Fruit fly (Drosophila melanogaster) whole organism, prepupa: ENCODE data around the gene Hand.

Experiments used
- Blimp-1 ChIP-seq: fragments of 200-800 bp; sonication (Bioruptor generic); optimal IDR thresholded peaks from 3 replicates; lab custom pipeline; 2017; ENCODE audit warnings: missing biosample characterization, missing genetic modification characterization, mild to moderate bottlenecking, moderate library complexity, missing genetic modification reagents
- CG10631 ChIP-seq: fragments of 200-800 bp; sonication (Bioruptor generic); optimal IDR thresholded peaks from 2 replicates; lab custom pipeline; 2016; ENCODE audit warnings: missing biosample characterization, missing genetic modification characterization
- CG10669 ChIP-seq: fragments of 200-800 bp; sonication (Bioruptor generic); optimal IDR thresholded peaks from 3 replicates; lab custom pipeline; 2018; ENCODE audit warnings: missing biosample characterization, mild to moderate bottlenecking, missing genetic modification characterization, moderate library complexity
- CG11294 ChIP-seq: fragments of 200-800 bp; sonication (Bioruptor generic); IDR thresholded peaks from 2 replicates; pipeline ENCODE4 v1.3.6; 2022; ENCODE audit warnings: missing biosample characterization, missing genetic modification characterization
- CG11902 ChIP-seq: fragments of 200-800 bp; sonication (Bioruptor generic); optimal IDR thresholded peaks from 3 replicates; lab custom pipeline; 2016; ENCODE audit warnings: missing biosample characterization, missing genetic modification characterization
- CG15336 ChIP-seq: fragments of 200-800 bp; sonication (Bioruptor generic); IDR thresholded peaks from 2 replicates; pipeline ENCODE4 v1.3.6; 2022; ENCODE audit warnings: missing biosample characterization, missing genetic modification characterization
- CG1621 ChIP-seq: fragments of 200-800 bp; sonication (Bioruptor generic); optimal IDR thresholded peaks from 3 replicates; lab custom pipeline; 2018; ENCODE audit warnings: missing biosample characterization, mild to moderate bottlenecking, missing genetic modification characterization
- CG16779 ChIP-seq: fragments of 200-800 bp; sonication (Bioruptor generic); optimal IDR thresholded peaks from 3 replicates; lab custom pipeline; 2017; ENCODE audit warnings: missing biosample characterization, mild to moderate bottlenecking, missing genetic modification characterization
- CG3032 ChIP-seq: fragments of 200-800 bp; optimal IDR thresholded peaks from 2 replicates; lab custom pipeline; 2019; ENCODE audit warnings: missing biosample characterization, mild to moderate bottlenecking, missing genetic modification characterization, moderate library complexity
- CG31627 ChIP-seq: fragments of 200-800 bp; sonication (Bioruptor generic); optimal IDR thresholded peaks from 3 replicates; lab custom pipeline; 2016; ENCODE audit warnings: missing biosample characterization, missing genetic modification characterization
- CG32006 ChIP-seq: fragments of 200-800 bp; sonication (Bioruptor generic); optimal IDR thresholded peaks from 3 replicates; lab custom pipeline; 2017; ENCODE audit warnings: missing biosample characterization, mild to moderate bottlenecking, missing genetic modification characterization
- CG34406 ChIP-seq: fragments of 200-800 bp; sonication (Bioruptor generic); optimal IDR thresholded peaks from 3 replicates; lab custom pipeline; 2016; ENCODE audit warnings: missing biosample characterization, missing genetic modification characterization
- CG3919 ChIP-seq: fragments of 200-800 bp; sonication (Bioruptor generic); optimal IDR thresholded peaks from 3 replicates; lab custom pipeline; 2016; ENCODE audit warnings: missing biosample characterization, missing genetic modification characterization
- CG4318 ChIP-seq: fragments of 200-800 bp; sonication (Bioruptor generic); optimal IDR thresholded peaks from 3 replicates; lab custom pipeline; 2017; ENCODE audit warnings: missing biosample characterization, mild to moderate bottlenecking, missing genetic modification characterization
- CG6163 ChIP-seq: fragments of 200-800 bp; sonication (Bioruptor generic); IDR thresholded peaks from 3 replicates; pipeline ENCODE4 v1.3.6; 2022; ENCODE audit warnings: missing biosample characterization, missing genetic modification characterization
- CG6792 ChIP-seq: fragments of 200-800 bp; sonication (Bioruptor generic); optimal IDR thresholded peaks from 3 replicates; lab custom pipeline; 2016; ENCODE audit warnings: missing biosample characterization, missing genetic modification characterization
- CG6854 ChIP-seq: fragments of 200-800 bp; sonication (Bioruptor generic); optimal IDR thresholded peaks from 2 replicates; lab custom pipeline; 2017; ENCODE audit warnings: missing biosample characterization, mild to moderate bottlenecking, missing genetic modification characterization
- CG8119 ChIP-seq: fragments of 200-800 bp; sonication (Bioruptor generic); IDR thresholded peaks from 3 replicates; pipeline ENCODE4 v1.3.6; 2022; ENCODE audit warnings: missing biosample characterization, missing genetic modification characterization
- CG8632 ChIP-seq: fragments of 200-800 bp; sonication (Bioruptor generic); optimal IDR thresholded peaks from 3 replicates; lab custom pipeline; 2016; ENCODE audit warnings: missing biosample characterization, missing genetic modification characterization
- CG9139 ChIP-seq: fragments of 200-800 bp; sonication (Bioruptor generic); optimal IDR thresholded peaks from 3 replicates; lab custom pipeline; 2017; ENCODE audit warnings: missing biosample characterization, mild to moderate bottlenecking, missing genetic modification characterization
- Eip75B ChIP-seq: fragments of 200-800 bp; sonication (Bioruptor generic); optimal IDR thresholded peaks from 3 replicates; lab custom pipeline; 2016; ENCODE audit warnings: missing biosample characterization, missing genetic modification characterization
- Eip78C ChIP-seq: fragments of 200-800 bp; sonication (Bioruptor generic); peaks from one replicate; lab custom pipeline; 2016; ENCODE audit warnings: missing biosample characterization, missing genetic modification characterization
- Eip93F ChIP-seq: fragments of 200-800 bp; sonication (Bioruptor generic); optimal IDR thresholded peaks from 2 replicates; lab custom pipeline; 2016; ENCODE audit warnings: missing biosample characterization, mild to moderate bottlenecking, missing genetic modification characterization
- Ets21C ChIP-seq: fragments of 200-800 bp; sonication (Bioruptor generic); optimal IDR thresholded peaks from 3 replicates; lab custom pipeline; 2016; ENCODE audit warnings: missing biosample characterization, missing genetic modification characterization
- Ets96B ChIP-seq: fragments of 200-800 bp; optimal IDR thresholded peaks from 2 replicates; lab custom pipeline; 2019; ENCODE audit warnings: missing biosample characterization, mild to moderate bottlenecking, missing genetic modification characterization, moderate library complexity
- Hr38 ChIP-seq: sonication (Bioruptor generic); optimal IDR thresholded peaks from 2 replicates; lab custom pipeline; 2016; ENCODE audit warnings: missing biosample characterization, missing genetic modification characterization
- Hr39 ChIP-seq: fragments of 200-800 bp; sonication (Bioruptor generic); optimal IDR thresholded peaks from 2 replicates; lab custom pipeline; 2016; ENCODE audit warnings: missing biosample characterization, missing genetic modification characterization
- Hr4 ChIP-seq: fragments of 200-800 bp; sonication (Bioruptor generic); optimal IDR thresholded peaks from 3 replicates; lab custom pipeline; 2016; ENCODE audit warnings: missing biosample characterization, missing genetic modification characterization
- Lpt ChIP-seq: fragments of 200-800 bp; sonication (Bioruptor generic); optimal IDR thresholded peaks from 3 replicates; lab custom pipeline; 2016; ENCODE audit warnings: missing biosample characterization, missing genetic modification characterization
- OdsH ChIP-seq: fragments of 200-800 bp; sonication (Bioruptor generic); optimal IDR thresholded peaks from 3 replicates; lab custom pipeline; 2016; ENCODE audit warnings: missing biosample characterization, missing genetic modification characterization
- Smox ChIP-seq: fragments of 200-800 bp; sonication (Bioruptor generic); optimal IDR thresholded peaks from 3 replicates; lab custom pipeline; 2016; ENCODE audit warnings: missing biosample characterization, missing genetic modification characterization
- Sox102F ChIP-seq: fragments of 200-800 bp; sonication (Bioruptor generic); optimal IDR thresholded peaks from 2 replicates; lab custom pipeline; 2016; ENCODE audit warnings: missing biosample characterization, mild to moderate bottlenecking, missing genetic modification characterization
- Sox14 ChIP-seq: fragments of 200-800 bp; sonication (Bioruptor generic); optimal IDR thresholded peaks from 3 replicates; lab custom pipeline; 2016; ENCODE audit warnings: missing biosample characterization, missing genetic modification characterization
- Sox15 ChIP-seq: fragments of 200-800 bp; sonication (Bioruptor generic); optimal IDR thresholded peaks from 3 replicates; lab custom pipeline; 2016; ENCODE audit warnings: missing biosample characterization, missing genetic modification characterization
- achi ChIP-seq: fragments of 200-800 bp; sonication (Bioruptor generic); optimal IDR thresholded peaks from 3 replicates; lab custom pipeline; 2016; ENCODE audit warnings: missing biosample characterization, missing genetic modification characterization
- acj6 ChIP-seq: fragments of 200-800 bp; sonication (Bioruptor generic); optimal IDR thresholded peaks from 3 replicates; lab custom pipeline; 2016; ENCODE audit warnings: missing biosample characterization, missing genetic modification characterization
- cyc ChIP-seq: fragments of 200-800 bp; sonication (Bioruptor generic); optimal IDR thresholded peaks from 3 replicates; lab custom pipeline; 2016; ENCODE audit warnings: missing biosample characterization, missing genetic modification characterization
- dac ChIP-seq: fragments of 200-800 bp; sonication (Bioruptor generic); optimal IDR thresholded peaks from 2 replicates; lab custom pipeline; 2017; ENCODE audit warnings: missing biosample characterization, mild to moderate bottlenecking, missing genetic modification characterization
- dsx ChIP-seq: fragments of 200-800 bp; optimal IDR thresholded peaks from 3 replicates; lab custom pipeline; 2019; ENCODE audit warnings: missing biosample characterization, mild to moderate bottlenecking, missing genetic modification characterization, moderate library complexity; ENCODE audit not compliant: poor library complexity, severe bottlenecking
- eg ChIP-seq: fragments of 200-800 bp; sonication (Bioruptor generic); IDR thresholded peaks from 3 replicates; pipeline ENCODE4 v1.3.6; 2022; ENCODE audit warnings: missing biosample characterization, missing genetic modification characterization
- esn ChIP-seq: fragments of 200-800 bp; sonication (Bioruptor generic); optimal IDR thresholded peaks from 2 replicates; lab custom pipeline; 2016; ENCODE audit warnings: missing biosample characterization, mild to moderate bottlenecking, missing genetic modification characterization, moderate library complexity
- fd59A ChIP-seq: fragments of 200-800 bp; sonication (Bioruptor generic); optimal IDR thresholded peaks from 2 replicates; lab custom pipeline; 2017; ENCODE audit warnings: missing biosample characterization, mild to moderate bottlenecking, missing genetic modification characterization, missing genetic modification reagents
- fd85E ChIP-seq: fragments of 200-800 bp; sonication (Bioruptor generic); optimal IDR thresholded peaks from 3 replicates; lab custom pipeline; 2016; ENCODE audit warnings: missing biosample characterization, missing genetic modification characterization
- fkh ChIP-seq: fragments of 200-800 bp; sonication (Bioruptor generic); optimal IDR thresholded peaks from 3 replicates; lab custom pipeline; 2017; ENCODE audit warnings: missing biosample characterization, mild to moderate bottlenecking, missing genetic modification characterization, moderate library complexity
- lz ChIP-seq: fragments of 200-800 bp; sonication (Bioruptor generic); optimal IDR thresholded peaks from 3 replicates; lab custom pipeline; 2016; ENCODE audit warnings: missing biosample characterization, missing genetic modification characterization
- net ChIP-seq: fragments of 200-800 bp; sonication (Bioruptor generic); optimal IDR thresholded peaks from 3 replicates; lab custom pipeline; 2016; ENCODE audit warnings: missing biosample characterization, missing genetic modification characterization
- pdm3 ChIP-seq: fragments of 200-800 bp; sonication (Bioruptor generic); optimal IDR thresholded peaks from 3 replicates; lab custom pipeline; 2016; ENCODE audit warnings: missing biosample characterization, missing genetic modification characterization
- salr ChIP-seq, 2 experiments: fragments of 200-800 bp; sonication (Bioruptor generic); optimal IDR thresholded peaks; 3 replicates each; lab custom pipeline; 2016 to 2018; ENCODE audit warnings: missing biosample characterization in 2 of 2, missing genetic modification characterization in 2 of 2, mild to moderate bottlenecking in 1 of 2
- spab ChIP-seq: fragments of 200-800 bp; sonication (Bioruptor generic); optimal IDR thresholded peaks from 2 replicates; lab custom pipeline; 2017; ENCODE audit warnings: missing biosample characterization, mild to moderate bottlenecking, missing genetic modification characterization, missing genetic modification reagents
- ss ChIP-seq, 2 experiments: fragments of 200-800 bp; sonication (Bioruptor generic); optimal IDR thresholded peaks; 2 replicates in 1 of 2; 3 replicates in 1 of 2; lab custom pipeline; 2017 to 2018; ENCODE audit warnings: mild to moderate bottlenecking in 2 of 2, missing biosample characterization in 2 of 2, missing genetic modification characterization in 2 of 2, moderate library complexity in 1 of 2
- svp ChIP-seq: fragments of 200-800 bp; sonication (Bioruptor generic); peaks from one replicate; lab custom pipeline; 2016; ENCODE audit warnings: missing biosample characterization, missing genetic modification characterization
- topi ChIP-seq: fragments of 200-800 bp; sonication (Bioruptor generic); optimal IDR thresholded peaks from 3 replicates; lab custom pipeline; 2016; ENCODE audit warnings: missing biosample characterization, missing genetic modification characterization

Gene Hand

DNA sequence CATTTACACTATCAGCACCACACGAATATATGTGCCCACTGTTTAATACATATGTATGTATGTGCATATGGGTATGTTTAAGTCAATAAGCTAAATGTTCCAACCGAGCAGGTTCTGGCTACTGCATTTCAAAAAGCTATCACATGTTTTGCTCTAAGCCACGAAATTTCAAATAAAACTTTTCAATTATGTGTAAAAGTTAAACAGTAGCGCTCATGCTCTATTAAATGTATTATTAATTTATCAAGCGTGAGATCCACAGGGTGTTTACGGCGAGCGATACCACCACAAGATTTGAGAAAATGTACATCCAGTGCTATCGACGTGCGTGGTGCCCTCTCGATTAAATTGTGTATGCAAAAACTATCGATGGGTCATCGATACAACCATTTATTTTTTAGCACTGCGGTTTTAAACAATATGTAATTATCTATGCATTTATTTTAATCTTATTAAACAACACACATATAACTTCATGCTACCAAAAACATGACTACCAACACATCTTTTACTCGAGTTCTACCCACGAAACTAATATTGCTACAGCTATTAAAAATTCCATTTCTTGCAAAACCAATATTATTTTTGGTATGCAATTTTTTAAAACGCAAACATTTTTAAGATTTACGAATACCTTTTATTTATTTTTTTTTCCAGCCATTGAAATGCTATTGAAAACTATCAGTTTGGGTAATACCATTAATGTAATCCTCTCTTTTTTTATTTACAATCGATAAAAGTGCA is 34.3 kb downstream of the Hand start, which contains the start of gene Pten:
TSS of gene Pten (minus strand) at position 300 of the 744 bp plus-strand sequence.
- TF ChIP-seq Hr39 (no peak), topi (peak; percentile 68), CG9139 (GFP tag; lab: Kevin White, UChicago) (no peak), ss (GFP tag; optimal IDR thresholded peaks at IDR 0.05; lab: Kevin White, UChicago) (peak in 1 of 2 experiments; percentile 3), Sox102F (no peak), Blimp-1 (GFP tag; lab: Kevin White, UChicago) (no peak), CG10669 (no peak), OdsH (peak; percentile 62), CG32006 (GFP tag; lab: Kevin White, UChicago) (no peak), CG34406 (no peak), CG6854 (GFP tag; lab: Kevin White, UChicago) (peak; percentile 25), spab (GFP tag; lab: Kevin White, UChicago) (no peak), Eip75B (GFP tag; lab: Kevin White, UChicago) (peak; percentile 66), fd59A (GFP tag; lab: Kevin White, UChicago) (no peak), CG11294 (GFP tag; lab: Robert Waterston, UW) (no peak), esn (peak; percentile 67), Sox15 (peak; percentile 11), Ets96B (peak; percentile 55), fkh (peak; percentile 86), Hr38 (GFP tag; lab: Kevin White, UChicago) (no peak), Smox (GFP tag; lab: Kevin White, UChicago) (no peak), CG4318 (no peak), CG1621 (tag; lab: Kevin White, UChicago) (no peak), Hr4 (GFP tag; lab: Kevin White, UChicago) (peak; percentile 80), CG11902 (GFP tag; lab: Kevin White, UChicago) (peak; percentile 33), CG8632 (peak; percentile 37), CG10631 (GFP tag; lab: Kevin White, UChicago) (no peak), lz (GFP tag; lab: Kevin White, UChicago) (peak; percentile 69), net (no peak), acj6 (peak; percentile 50), CG6792 (GFP tag; lab: Kevin White, UChicago) (peak; percentile 16), Lpt (GFP tag; lab: Kevin White, UChicago) (no peak), Eip78C (GFP tag; lab: Kevin White, UChicago) (peak; percentile 89), dsx (GFP tag; lab: Kevin White, UChicago) (no peak), Eip93F (GFP tag; lab: Kevin White, UChicago) (no peak), svp (no peak), dac (GFP tag; lab: Kevin White, UChicago) (no peak), Sox14 (peak; percentile 55), CG15336 (peak; percentile 72), salr (GFP tag; optimal IDR thresholded peaks at IDR 0.05; lab: Kevin White, UChicago) (no peak), achi (GFP tag; lab: Kevin White, UChicago) (no peak), pdm3 (GFP tag; lab: Kevin White, UChicago) (no peak), CG3032 (tag; lab: Kevin White, UChicago) (peak; percentile 61), CG8119 (GFP tag; lab: Robert Waterston, UW) (no peak), CG16779 (tag; lab: Kevin White, UChicago) (no peak), CG3919 (GFP tag; lab: Kevin White, UChicago) (no peak), fd85E (GFP tag; lab: Kevin White, UChicago) (no peak), CG31627 (GFP tag; lab: Kevin White, UChicago) (peak; percentile 56), cyc (peak; percentile 52), eg (GFP tag; lab: Robert Waterston, UW) (no peak), Ets21C (GFP tag; lab: Kevin White, UChicago) (peak; percentile 42), CG6163 (GFP tag; lab: Robert Waterston, UW) (no peak)
